Fruit fly (Drosophila melanogaster): ENCODE data around the gene Cox17.

DNA sequence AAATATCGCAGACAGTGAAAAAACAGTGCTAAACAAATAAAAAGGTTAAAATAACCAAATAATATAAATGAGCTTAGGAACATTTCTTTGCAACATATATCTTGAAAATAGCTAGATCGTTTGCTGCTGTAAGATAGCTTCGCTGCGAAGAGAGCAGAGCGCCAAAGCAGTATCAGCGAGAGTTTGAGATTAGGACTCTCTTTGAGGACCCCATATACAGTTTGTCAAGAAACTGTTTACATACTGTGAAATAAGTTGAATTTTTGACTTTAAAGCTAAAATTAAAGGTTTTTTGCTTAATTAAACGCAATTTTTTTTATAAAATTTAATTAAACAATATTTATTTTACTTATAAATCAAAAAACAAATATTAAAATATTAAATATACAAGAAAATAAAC is 7.9 kb downstream of the Cox17 start:
- TF ChIP-seq Myc (optimal IDR thresholded peaks at IDR 0.05) (no peak), psq (optimal IDR thresholded peaks at IDR 0.05) (no peak), h (optimal IDR thresholded peaks at IDR 0.05) (no peak), insv (optimal IDR thresholded peaks at IDR 0.05) (no peak)
